Fruit fly (Drosophila melanogaster) whole organism, prepupa: ENCODE data around the gene Gr10a.

Experiments
- Blimp-1 ChIP-seq: fragments of 200-800 bp; sonication (Bioruptor generic); optimal IDR thresholded peaks from 3 replicates; lab custom pipeline; 2017; ENCODE audit warnings: missing biosample characterization, missing genetic modification characterization, mild to moderate bottlenecking, moderate library complexity, missing genetic modification reagents
- CG10631 ChIP-seq: fragments of 200-800 bp; sonication (Bioruptor generic); optimal IDR thresholded peaks from 2 replicates; lab custom pipeline; 2016; ENCODE audit warnings: missing biosample characterization, missing genetic modification characterization
- CG10669 ChIP-seq: fragments of 200-800 bp; sonication (Bioruptor generic); optimal IDR thresholded peaks from 3 replicates; lab custom pipeline; 2018; ENCODE audit warnings: missing biosample characterization, mild to moderate bottlenecking, missing genetic modification characterization, moderate library complexity
- CG11294 ChIP-seq: fragments of 200-800 bp; sonication (Bioruptor generic); IDR thresholded peaks from 2 replicates; pipeline ENCODE4 v1.3.6; 2022; ENCODE audit warnings: missing biosample characterization, missing genetic modification characterization
- CG11762 ChIP-seq: fragments of 200-800 bp; sonication (Bioruptor generic); optimal IDR thresholded peaks from 3 replicates; lab custom pipeline; 2016; ENCODE audit warnings: missing biosample characterization, missing genetic modification characterization; ENCODE audit not compliant: insufficient read depth
- CG11902 ChIP-seq: fragments of 200-800 bp; sonication (Bioruptor generic); optimal IDR thresholded peaks from 3 replicates; lab custom pipeline; 2016; ENCODE audit warnings: missing biosample characterization, missing genetic modification characterization
- CG15336 ChIP-seq: fragments of 200-800 bp; sonication (Bioruptor generic); IDR thresholded peaks from 2 replicates; pipeline ENCODE4 v1.3.6; 2022; ENCODE audit warnings: missing biosample characterization, missing genetic modification characterization
- CG1621 ChIP-seq: fragments of 200-800 bp; sonication (Bioruptor generic); optimal IDR thresholded peaks from 3 replicates; lab custom pipeline; 2018; ENCODE audit warnings: missing biosample characterization, mild to moderate bottlenecking, missing genetic modification characterization
- CG16779 ChIP-seq: fragments of 200-800 bp; sonication (Bioruptor generic); optimal IDR thresholded peaks from 3 replicates; lab custom pipeline; 2017; ENCODE audit warnings: missing biosample characterization, mild to moderate bottlenecking, missing genetic modification characterization
- CG3032 ChIP-seq: fragments of 200-800 bp; optimal IDR thresholded peaks from 2 replicates; lab custom pipeline; 2019; ENCODE audit warnings: missing biosample characterization, mild to moderate bottlenecking, missing genetic modification characterization, moderate library complexity
- CG32006 ChIP-seq: fragments of 200-800 bp; sonication (Bioruptor generic); optimal IDR thresholded peaks from 3 replicates; lab custom pipeline; 2017; ENCODE audit warnings: missing biosample characterization, mild to moderate bottlenecking, missing genetic modification characterization
- CG34406 ChIP-seq: fragments of 200-800 bp; sonication (Bioruptor generic); optimal IDR thresholded peaks from 3 replicates; lab custom pipeline; 2016; ENCODE audit warnings: missing biosample characterization, missing genetic modification characterization
- CG3919 ChIP-seq: fragments of 200-800 bp; sonication (Bioruptor generic); optimal IDR thresholded peaks from 3 replicates; lab custom pipeline; 2016; ENCODE audit warnings: missing biosample characterization, missing genetic modification characterization
- CG4318 ChIP-seq: fragments of 200-800 bp; sonication (Bioruptor generic); optimal IDR thresholded peaks from 3 replicates; lab custom pipeline; 2017; ENCODE audit warnings: missing biosample characterization, mild to moderate bottlenecking, missing genetic modification characterization
- CG6163 ChIP-seq: fragments of 200-800 bp; sonication (Bioruptor generic); IDR thresholded peaks from 3 replicates; pipeline ENCODE4 v1.3.6; 2022; ENCODE audit warnings: missing biosample characterization, missing genetic modification characterization
- CG6276 ChIP-seq: fragments of 200-800 bp; sonication (Bioruptor generic); optimal IDR thresholded peaks from 2 replicates; lab custom pipeline; 2017; ENCODE audit warnings: missing biosample characterization, mild to moderate bottlenecking, missing genetic modification characterization
- CG6792 ChIP-seq: fragments of 200-800 bp; sonication (Bioruptor generic); optimal IDR thresholded peaks from 3 replicates; lab custom pipeline; 2016; ENCODE audit warnings: missing biosample characterization, missing genetic modification characterization
- CG6808 ChIP-seq: fragments of 200-800 bp; sonication (Bioruptor generic); optimal IDR thresholded peaks from 3 replicates; lab custom pipeline; 2017; ENCODE audit warnings: missing biosample characterization, missing genetic modification characterization, mild to moderate bottlenecking, moderate library complexity, missing genetic modification reagents
- CG6854 ChIP-seq: fragments of 200-800 bp; sonication (Bioruptor generic); optimal IDR thresholded peaks from 2 replicates; lab custom pipeline; 2017; ENCODE audit warnings: missing biosample characterization, mild to moderate bottlenecking, missing genetic modification characterization
- CG7368 ChIP-seq: fragments of 200-800 bp; sonication (Bioruptor generic); optimal IDR thresholded peaks from 3 replicates; lab custom pipeline; 2016; ENCODE audit warnings: missing biosample characterization, missing genetic modification characterization
- CG8119 ChIP-seq: fragments of 200-800 bp; sonication (Bioruptor generic); IDR thresholded peaks from 3 replicates; pipeline ENCODE4 v1.3.6; 2022; ENCODE audit warnings: missing biosample characterization, missing genetic modification characterization
- CG8319 ChIP-seq: fragments of 200-800 bp; sonication (Bioruptor generic); optimal IDR thresholded peaks from 3 replicates; lab custom pipeline; 2016; ENCODE audit warnings: missing biosample characterization, missing genetic modification characterization
- CG8632 ChIP-seq: fragments of 200-800 bp; sonication (Bioruptor generic); optimal IDR thresholded peaks from 3 replicates; lab custom pipeline; 2016; ENCODE audit warnings: missing biosample characterization, missing genetic modification characterization
- CG9139 ChIP-seq: fragments of 200-800 bp; sonication (Bioruptor generic); optimal IDR thresholded peaks from 3 replicates; lab custom pipeline; 2017; ENCODE audit warnings: missing biosample characterization, mild to moderate bottlenecking, missing genetic modification characterization
- Eip75B ChIP-seq: fragments of 200-800 bp; sonication (Bioruptor generic); optimal IDR thresholded peaks from 3 replicates; lab custom pipeline; 2016; ENCODE audit warnings: missing biosample characterization, missing genetic modification characterization
- Eip78C ChIP-seq: fragments of 200-800 bp; sonication (Bioruptor generic); peaks from one replicate; lab custom pipeline; 2016; ENCODE audit warnings: missing biosample characterization, missing genetic modification characterization
- Eip93F ChIP-seq: fragments of 200-800 bp; sonication (Bioruptor generic); optimal IDR thresholded peaks from 2 replicates; lab custom pipeline; 2016; ENCODE audit warnings: missing biosample characterization, mild to moderate bottlenecking, missing genetic modification characterization
- Ets21C ChIP-seq: fragments of 200-800 bp; sonication (Bioruptor generic); optimal IDR thresholded peaks from 3 replicates; lab custom pipeline; 2016; ENCODE audit warnings: missing biosample characterization, missing genetic modification characterization
- Gug ChIP-seq: fragments of 200-800 bp; sonication (Bioruptor generic); IDR thresholded peaks from 2 replicates; pipeline ENCODE4 v1.3.6; 2022; ENCODE audit warnings: missing biosample characterization, missing genetic modification characterization
- Hr38 ChIP-seq: sonication (Bioruptor generic); optimal IDR thresholded peaks from 2 replicates; lab custom pipeline; 2016; ENCODE audit warnings: missing biosample characterization, missing genetic modification characterization
- Hr39 ChIP-seq: fragments of 200-800 bp; sonication (Bioruptor generic); optimal IDR thresholded peaks from 2 replicates; lab custom pipeline; 2016; ENCODE audit warnings: missing biosample characterization, missing genetic modification characterization
- Met ChIP-seq: fragments of 200-800 bp; sonication (Bioruptor generic); optimal IDR thresholded peaks from 3 replicates; lab custom pipeline; 2016; ENCODE audit warnings: missing biosample characterization, missing genetic modification characterization
- OdsH ChIP-seq: fragments of 200-800 bp; sonication (Bioruptor generic); optimal IDR thresholded peaks from 3 replicates; lab custom pipeline; 2016; ENCODE audit warnings: missing biosample characterization, missing genetic modification characterization
- Sox102F ChIP-seq: fragments of 200-800 bp; sonication (Bioruptor generic); optimal IDR thresholded peaks from 2 replicates; lab custom pipeline; 2016; ENCODE audit warnings: missing biosample characterization, mild to moderate bottlenecking, missing genetic modification characterization
- Sox14 ChIP-seq: fragments of 200-800 bp; sonication (Bioruptor generic); optimal IDR thresholded peaks from 3 replicates; lab custom pipeline; 2016; ENCODE audit warnings: missing biosample characterization, missing genetic modification characterization
- Sox15 ChIP-seq: fragments of 200-800 bp; sonication (Bioruptor generic); optimal IDR thresholded peaks from 3 replicates; lab custom pipeline; 2016; ENCODE audit warnings: missing biosample characterization, missing genetic modification characterization
- achi ChIP-seq: fragments of 200-800 bp; sonication (Bioruptor generic); optimal IDR thresholded peaks from 3 replicates; lab custom pipeline; 2016; ENCODE audit warnings: missing biosample characterization, missing genetic modification characterization
- acj6 ChIP-seq: fragments of 200-800 bp; sonication (Bioruptor generic); optimal IDR thresholded peaks from 3 replicates; lab custom pipeline; 2016; ENCODE audit warnings: missing biosample characterization, missing genetic modification characterization
- cyc ChIP-seq: fragments of 200-800 bp; sonication (Bioruptor generic); optimal IDR thresholded peaks from 3 replicates; lab custom pipeline; 2016; ENCODE audit warnings: missing biosample characterization, missing genetic modification characterization
- dac ChIP-seq: fragments of 200-800 bp; sonication (Bioruptor generic); optimal IDR thresholded peaks from 2 replicates; lab custom pipeline; 2017; ENCODE audit warnings: missing biosample characterization, mild to moderate bottlenecking, missing genetic modification characterization
- dsx ChIP-seq: fragments of 200-800 bp; optimal IDR thresholded peaks from 3 replicates; lab custom pipeline; 2019; ENCODE audit warnings: missing biosample characterization, mild to moderate bottlenecking, missing genetic modification characterization, moderate library complexity; ENCODE audit not compliant: poor library complexity, severe bottlenecking
- eg ChIP-seq: fragments of 200-800 bp; sonication (Bioruptor generic); IDR thresholded peaks from 3 replicates; pipeline ENCODE4 v1.3.6; 2022; ENCODE audit warnings: missing biosample characterization, missing genetic modification characterization
- esn ChIP-seq: fragments of 200-800 bp; sonication (Bioruptor generic); optimal IDR thresholded peaks from 2 replicates; lab custom pipeline; 2016; ENCODE audit warnings: missing biosample characterization, mild to moderate bottlenecking, missing genetic modification characterization, moderate library complexity
- fkh ChIP-seq: fragments of 200-800 bp; sonication (Bioruptor generic); optimal IDR thresholded peaks from 3 replicates; lab custom pipeline; 2017; ENCODE audit warnings: missing biosample characterization, mild to moderate bottlenecking, missing genetic modification characterization, moderate library complexity
- lz ChIP-seq: fragments of 200-800 bp; sonication (Bioruptor generic); optimal IDR thresholded peaks from 3 replicates; lab custom pipeline; 2016; ENCODE audit warnings: missing biosample characterization, missing genetic modification characterization
- net ChIP-seq: fragments of 200-800 bp; sonication (Bioruptor generic); optimal IDR thresholded peaks from 3 replicates; lab custom pipeline; 2016; ENCODE audit warnings: missing biosample characterization, missing genetic modification characterization
- pdm3 ChIP-seq: fragments of 200-800 bp; sonication (Bioruptor generic); optimal IDR thresholded peaks from 3 replicates; lab custom pipeline; 2016; ENCODE audit warnings: missing biosample characterization, missing genetic modification characterization
- salr ChIP-seq, 2 experiments: fragments of 200-800 bp; sonication (Bioruptor generic); optimal IDR thresholded peaks; 3 replicates each; lab custom pipeline; 2016 to 2018; ENCODE audit warnings: missing biosample characterization in 2 of 2, missing genetic modification characterization in 2 of 2, mild to moderate bottlenecking in 1 of 2
- spab ChIP-seq: fragments of 200-800 bp; sonication (Bioruptor generic); optimal IDR thresholded peaks from 2 replicates; lab custom pipeline; 2017; ENCODE audit warnings: missing biosample characterization, mild to moderate bottlenecking, missing genetic modification characterization, missing genetic modification reagents
- topi ChIP-seq: fragments of 200-800 bp; sonication (Bioruptor generic); optimal IDR thresholded peaks from 3 replicates; lab custom pipeline; 2016; ENCODE audit warnings: missing biosample characterization, missing genetic modification characterization
- vri ChIP-seq: fragments of 200-800 bp; sonication (Bioruptor generic); optimal IDR thresholded peaks from 3 replicates; lab custom pipeline; 2016; ENCODE audit warnings: missing biosample characterization, mild to moderate bottlenecking, missing genetic modification characterization

The Gr10a gene

DNA sequence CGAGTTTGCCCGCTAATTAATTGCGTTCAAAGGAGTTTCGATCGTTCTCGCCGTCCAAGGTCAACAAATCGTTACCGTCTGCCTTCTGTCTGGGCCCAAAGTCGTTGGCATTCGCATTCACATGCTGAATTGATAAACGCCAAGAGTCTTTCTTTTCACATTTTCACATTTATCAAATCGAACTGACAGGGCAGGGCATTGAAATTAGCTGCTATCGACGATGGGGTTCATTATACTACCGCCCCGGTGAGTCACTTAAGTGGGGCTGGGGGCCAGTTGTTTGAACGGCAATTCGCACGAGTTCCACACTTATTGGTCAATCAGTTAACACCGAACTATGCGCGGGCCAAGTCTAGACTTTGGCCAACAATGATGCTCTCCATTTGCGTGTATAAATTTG is 13.7 kb upstream of the Gr10a start:
- TF ChIP-seq fkh (GFP tag; lab: Kevin White, UChicago) (peak; percentile 19), CG10631 (GFP tag; lab: Kevin White, UChicago) (no peak), Hr38 (GFP tag; lab: Kevin White, UChicago) (no peak)

DNA sequence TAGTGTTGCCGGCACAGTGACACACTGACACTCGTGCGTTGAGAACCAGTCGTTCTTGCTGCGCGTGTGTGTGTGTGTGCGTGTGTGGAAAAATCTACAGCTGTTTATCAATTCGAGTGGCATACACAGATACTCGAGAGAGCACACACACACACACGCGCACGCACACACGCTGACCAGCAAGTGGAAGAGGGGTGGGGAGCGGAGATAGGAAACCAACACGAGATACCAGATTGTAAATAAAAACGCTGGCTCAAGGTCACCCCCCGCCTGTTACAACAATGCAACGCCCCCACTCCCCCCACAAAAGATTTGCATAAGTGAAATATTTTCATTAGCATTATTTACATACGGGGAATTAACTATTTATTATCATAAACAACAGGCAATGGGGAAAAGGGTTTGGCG is 10.1 kb upstream of the Gr10a start:
- TF ChIP-seq Sox102F (GFP tag; lab: Kevin White, UChicago): no peak
- TF ChIP-seq spab (GFP tag; lab: Kevin White, UChicago): no peak
- no peak for TF ChIP-seq eg
- TF ChIP-seq vri (GFP tag; lab: Kevin White, UChicago): peak; percentile 30
- no peak for TF ChIP-seq CG8119 (GFP tag; lab: Robert Waterston, UW)
- TF ChIP-seq Eip75B (GFP tag; lab: Kevin White, UChicago): peak; percentile 8
- no peak for TF ChIP-seq CG32006 (GFP tag; lab: Kevin White, UChicago)
- no peak for TF ChIP-seq CG16779 (tag; lab: Kevin White, UChicago)
- no peak for TF ChIP-seq salr (GFP tag; optimal IDR thresholded peaks at IDR 0.05; lab: Kevin White, UChicago)
- no peak for TF ChIP-seq CG4318 (GFP tag; lab: Kevin White, UChicago)
- peak; percentile 97 for TF ChIP-seq fkh (GFP tag; lab: Kevin White, UChicago)
- TF ChIP-seq lz (GFP tag; lab: Kevin White, UChicago): no peak
- TF ChIP-seq Ets21C (GFP tag; lab: Kevin White, UChicago): no peak
- no peak for TF ChIP-seq acj6 (GFP tag; lab: Kevin White, UChicago)
- TF ChIP-seq OdsH (GFP tag; lab: Kevin White, UChicago): no peak
- no peak for TF ChIP-seq dsx (GFP tag; lab: Kevin White, UChicago)
- TF ChIP-seq CG6276 (GFP tag; lab: Kevin White, UChicago): no peak
- TF ChIP-seq Sox15 (GFP tag; lab: Kevin White, UChicago): no peak
- TF ChIP-seq Gug (GFP tag; lab: Robert Waterston, UW): no peak
- TF ChIP-seq CG11294: no peak
- TF ChIP-seq CG1621: no peak
- TF ChIP-seq CG9139: no peak
- TF ChIP-seq CG10631 (GFP tag; lab: Kevin White, UChicago): no peak
- no peak for TF ChIP-seq CG10669 (GFP tag; lab: Kevin White, UChicago)
- no peak for TF ChIP-seq CG3919 (GFP tag; lab: Kevin White, UChicago)
- TF ChIP-seq CG6854 (GFP tag; lab: Kevin White, UChicago): no peak
- no peak for TF ChIP-seq CG6808 (GFP tag; lab: Kevin White, UChicago)
- TF ChIP-seq Sox14: peak; percentile 2
- peak; percentile 34 for TF ChIP-seq CG8632 (GFP tag; lab: Kevin White, UChicago)
- TF ChIP-seq Eip78C (GFP tag; lab: Kevin White, UChicago): no peak
- no peak for TF ChIP-seq net (GFP tag; lab: Kevin White, UChicago)
- TF ChIP-seq achi (GFP tag; lab: Kevin White, UChicago): no peak
- TF ChIP-seq CG3032 (tag; lab: Kevin White, UChicago): no peak
- TF ChIP-seq CG6792: peak; percentile 12
- no peak for TF ChIP-seq dac (GFP tag; lab: Kevin White, UChicago)
- no peak for TF ChIP-seq CG8319
- TF ChIP-seq CG7368: no peak
- TF ChIP-seq cyc (GFP tag; lab: Kevin White, UChicago): no peak
- TF ChIP-seq CG6163: no peak
- TF ChIP-seq esn (GFP tag; lab: Kevin White, UChicago): no peak
- no peak for TF ChIP-seq Hr38 (GFP tag; lab: Kevin White, UChicago)
- TF ChIP-seq Hr39 (GFP tag; lab: Kevin White, UChicago): peak; percentile 23
- no peak for TF ChIP-seq CG15336
- TF ChIP-seq CG11902 (GFP tag; lab: Kevin White, UChicago): no peak
- no peak for TF ChIP-seq CG34406 (GFP tag; lab: Kevin White, UChicago)
- TF ChIP-seq Met (GFP tag; lab: Kevin White, UChicago): peak; percentile 9
- no peak for TF ChIP-seq Blimp-1
- TF ChIP-seq CG11762 (GFP tag; lab: Kevin White, UChicago): no peak
- TF ChIP-seq pdm3 (GFP tag; lab: Kevin White, UChicago): no peak
- no peak for TF ChIP-seq Eip93F (GFP tag; lab: Kevin White, UChicago)
- TF ChIP-seq topi (GFP tag; lab: Kevin White, UChicago): no peak
